Fruit fly (Drosophila melanogaster): Measurements from ENCODE around the gene CG12310.

DNA sequence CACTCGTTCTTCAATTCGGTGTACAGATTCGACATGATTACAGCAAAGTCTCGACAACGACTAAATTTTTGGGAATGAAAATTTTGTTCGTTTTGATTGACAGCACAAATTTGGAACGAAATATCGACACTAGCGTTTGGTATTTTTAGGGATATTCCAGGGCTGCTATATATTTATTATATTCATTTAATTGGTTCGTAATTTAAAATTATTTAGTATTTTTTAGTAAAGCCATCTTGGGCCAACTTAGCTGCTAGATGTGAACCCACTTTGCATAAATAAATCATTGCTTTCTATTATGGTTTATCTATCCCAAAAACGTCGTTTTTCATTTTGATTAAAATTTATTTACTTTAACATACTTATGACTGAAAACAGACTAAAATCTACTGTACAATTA is 8.1 kb downstream of the CG12310 start, which contains the start of gene Rpn12R:
- no peak for TF ChIP-seq CG4318 (GFP tag; optimal IDR thresholded peaks at IDR 0.05)
- no peak for TF ChIP-seq CG7368 (GFP tag; optimal IDR thresholded peaks at IDR 0.05)
- TF ChIP-seq Eip78C (GFP tag) = no peak

Data from whole organism, prepupa.